Worm (Caenorhabditis elegans) whole organism, L3 larva: ENCODE results near the gene zhit-1.
A peak's percentile ranks its signal among the peaks of the same experiment; 100 is the strongest.

Source experiments
- aly-2 ChIP-seq: fragments of 150-350 bp; optimal IDR thresholded peaks from 2 replicates; lab custom pipeline; 2014; ENCODE audit warnings: missing biosample characterization, missing genetic modification characterization
- ama-1 ChIP-seq: fragments of 150-350 bp; optimal IDR thresholded peaks from 2 replicates; lab custom pipeline; 2018
- ceh-16 ChIP-seq: sonication (generic microtip); optimal IDR thresholded peaks from 2 replicates; lab custom pipeline; 2017; ENCODE audit warnings: missing biosample characterization, missing genetic modification characterization
- ceh-28 ChIP-seq: fragments of 150-350 bp; optimal IDR thresholded peaks from 2 replicates; lab custom pipeline; 2014; ENCODE audit warnings: missing biosample characterization, missing genetic modification reagents, missing genetic modification characterization
- ceh-82 ChIP-seq: fragments of 150-350 bp; optimal IDR thresholded peaks from 2 replicates; lab custom pipeline; 2014; ENCODE audit warnings: missing biosample characterization, missing genetic modification characterization
- ceh-9 ChIP-seq: sonication (generic microtip); optimal IDR thresholded peaks from 2 replicates; lab custom pipeline; 2018; ENCODE audit warnings: missing biosample characterization, missing genetic modification characterization
- daf-12 ChIP-seq: fragments of 150-350 bp; optimal IDR thresholded peaks from 2 replicates; lab custom pipeline; 2014; ENCODE audit warnings: missing biosample characterization, missing genetic modification reagents, missing genetic modification characterization
- egl-27 ChIP-seq: sonication (generic microtip); optimal IDR thresholded peaks from 4 replicates; lab custom pipeline; 2017; ENCODE audit warnings: missing biosample characterization, missing genetic modification reagents, missing genetic modification characterization
- egl-5 ChIP-seq: fragments of 150-350 bp; optimal IDR thresholded peaks from 2 replicates; lab custom pipeline; 2017; ENCODE audit warnings: missing biosample characterization, missing genetic modification reagents, missing genetic modification characterization, inconsistent platforms
- elt-2 ChIP-seq: sonication (generic microtip); optimal IDR thresholded peaks from 2 replicates; lab custom pipeline; 2016; ENCODE audit warnings: missing genetic modification reagents, mild to moderate bottlenecking, missing genetic modification characterization, missing compliant biosample characterization
- elt-3 ChIP-seq, 3 experiments: fragments of 150-350 bp in 1 of 3; sonication (generic microtip) in 2 of 3; optimal IDR thresholded peaks; 2 replicates in 2 of 3; 4 replicates in 1 of 3; lab custom pipeline; 2014 to 2017; ENCODE audit warnings: missing biosample characterization in 3 of 3, missing genetic modification characterization in 3 of 3
- fkh-10 ChIP-seq: sonication (generic microtip); optimal IDR thresholded peaks from 2 replicates; lab custom pipeline; 2017; ENCODE audit warnings: missing biosample characterization, missing genetic modification reagents, missing genetic modification characterization
- fkh-2 ChIP-seq: fragments of 150-350 bp; optimal IDR thresholded peaks from 2 replicates; lab custom pipeline; 2014; ENCODE audit warnings: missing biosample characterization, missing genetic modification reagents, missing genetic modification characterization
- fos-1 ChIP-seq: fragments of 150-350 bp; optimal IDR thresholded peaks from 2 replicates; lab custom pipeline; 2014; ENCODE audit warnings: missing biosample characterization, missing genetic modification characterization
- hmg-11 ChIP-seq: sonication (generic microtip); optimal IDR thresholded peaks from 2 replicates; lab custom pipeline; 2016; ENCODE audit warnings: missing genetic modification characterization, missing compliant biosample characterization
- jun-1 ChIP-seq: fragments of 150-350 bp; optimal IDR thresholded peaks from 2 replicates; lab custom pipeline; 2014; ENCODE audit warnings: missing biosample characterization, missing genetic modification reagents, missing genetic modification characterization
- lin-15B ChIP-seq: fragments of 150-350 bp; optimal IDR thresholded peaks from 2 replicates; lab custom pipeline; 2014; ENCODE audit warnings: missing biosample characterization, missing genetic modification characterization
- mdl-1 ChIP-seq: fragments of 150-350 bp; optimal IDR thresholded peaks from 2 replicates; lab custom pipeline; 2014; ENCODE audit warnings: missing biosample characterization, missing genetic modification characterization
- mml-1 ChIP-seq: fragments of 150-350 bp; sonication (generic microtip); optimal IDR thresholded peaks from 3 replicates; lab custom pipeline; 2014; ENCODE audit warnings: missing biosample characterization, missing genetic modification characterization
- nfya-1 ChIP-seq: sonication (generic microtip); optimal IDR thresholded peaks from 2 replicates; lab custom pipeline; 2017; ENCODE audit warnings: missing genetic modification characterization, mild to moderate bottlenecking, missing compliant biosample characterization, antibody characterized with exemption, moderate library complexity; ENCODE audit not compliant: insufficient read depth
- nhr-11 ChIP-seq: fragments of 150-350 bp; optimal IDR thresholded peaks from 2 replicates; lab custom pipeline; 2014; ENCODE audit warnings: missing biosample characterization, missing genetic modification characterization
- nhr-12 ChIP-seq: fragments of 150-350 bp; optimal IDR thresholded peaks from 2 replicates; lab custom pipeline; 2014; ENCODE audit warnings: missing biosample characterization, missing genetic modification characterization
- nhr-237 ChIP-seq: fragments of 150-350 bp; optimal IDR thresholded peaks from 2 replicates; lab custom pipeline; 2014; ENCODE audit warnings: missing biosample characterization, missing genetic modification characterization
- nhr-28 ChIP-seq: fragments of 150-350 bp; optimal IDR thresholded peaks from 2 replicates; lab custom pipeline; 2014; ENCODE audit warnings: missing biosample characterization, missing genetic modification characterization
- nhr-43 ChIP-seq: sonication (generic microtip); optimal IDR thresholded peaks from 2 replicates; lab custom pipeline; 2016; ENCODE audit warnings: mild to moderate bottlenecking, missing genetic modification characterization, missing compliant biosample characterization; ENCODE audit not compliant: poor library complexity, severe bottlenecking
- nhr-67 ChIP-seq: fragments of 150-350 bp; optimal IDR thresholded peaks from 2 replicates; lab custom pipeline; 2014; ENCODE audit warnings: missing biosample characterization, missing genetic modification characterization
- nhr-76 ChIP-seq: fragments of 150-350 bp; sonication (generic microtip); optimal IDR thresholded peaks from 5 replicates; lab custom pipeline; 2014; ENCODE audit warnings: missing biosample characterization, missing genetic modification characterization
- nhr-77 ChIP-seq: fragments of 150-350 bp; optimal IDR thresholded peaks from 2 replicates; lab custom pipeline; 2014; ENCODE audit warnings: missing biosample characterization, missing genetic modification characterization
- pha-4 ChIP-seq: fragments of 150-350 bp; optimal IDR thresholded peaks from 2 replicates; lab custom pipeline; 2014; ENCODE audit warnings: missing biosample characterization, missing genetic modification reagents, missing genetic modification characterization
- pqm-1 ChIP-seq: fragments of 150-350 bp; optimal IDR thresholded peaks from 2 replicates; lab custom pipeline; 2017; ENCODE audit warnings: missing biosample characterization, missing genetic modification characterization, inconsistent platforms
- sea-2 ChIP-seq: fragments of 150-350 bp; sonication (generic microtip); optimal IDR thresholded peaks from 4 replicates; lab custom pipeline; 2014; ENCODE audit warnings: missing biosample characterization, missing genetic modification reagents, missing genetic modification characterization
- skn-1 ChIP-seq: fragments of 150-350 bp; optimal IDR thresholded peaks from 2 replicates; lab custom pipeline; 2014; ENCODE audit warnings: missing biosample characterization, missing genetic modification characterization
- snpc-4 ChIP-seq: fragments of 150-350 bp; optimal IDR thresholded peaks from 2 replicates; lab custom pipeline; 2014; ENCODE audit warnings: missing biosample characterization, missing genetic modification characterization
- tbx-2 ChIP-seq: sonication (generic microtip); optimal IDR thresholded peaks from 2 replicates; lab custom pipeline; 2016; ENCODE audit warnings: mild to moderate bottlenecking, missing genetic modification characterization, missing compliant biosample characterization
- unc-39 ChIP-seq: sonication (generic microtip); optimal IDR thresholded peaks from 4 replicates; lab custom pipeline; 2017; ENCODE audit warnings: missing biosample characterization, missing genetic modification characterization
- unc-62 ChIP-seq: fragments of 150-350 bp; sonication (generic microtip); optimal IDR thresholded peaks from 4 replicates; lab custom pipeline; 2014; ENCODE audit warnings: missing biosample characterization, missing genetic modification reagents, missing genetic modification characterization
- ztf-11 ChIP-seq: fragments of 150-350 bp; optimal IDR thresholded peaks from 2 replicates; lab custom pipeline; 2014; ENCODE audit warnings: missing biosample characterization, missing genetic modification characterization
- ztf-4 ChIP-seq: fragments of 150-350 bp; optimal IDR thresholded peaks from 2 replicates; lab custom pipeline; 2014; ENCODE audit warnings: missing biosample characterization, missing genetic modification characterization

zhit-1 gene

DNA sequence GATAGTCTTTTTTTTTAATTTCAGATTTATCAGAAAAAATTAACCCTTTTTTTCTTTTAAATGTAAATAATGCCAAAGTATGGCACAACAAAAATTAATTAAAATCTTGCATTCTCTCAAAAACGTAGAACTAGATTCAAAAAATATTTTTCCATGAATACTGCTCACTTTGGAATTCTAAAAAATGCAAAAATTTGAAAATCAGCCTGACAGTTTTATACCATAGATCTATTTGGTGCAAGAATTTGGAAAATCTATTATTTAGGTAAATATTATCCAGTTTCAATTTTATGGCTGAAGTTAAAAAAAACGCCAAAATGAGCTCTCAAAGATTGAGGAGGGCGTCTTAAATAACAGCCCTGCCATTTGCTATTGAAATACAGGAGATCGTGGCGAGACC lies 16.7 kb downstream of the zhit-1 start:
- TF ChIP-seq ztf-11 (no peak), nhr-76 (tag; lab: Kevin White, UChicago) (no peak), egl-5 (no peak), egl-27 (tag; lab: Kevin White, UChicago) (no peak), nhr-237 (no peak), sea-2 (GFP tag; lab: Kevin White, UChicago) (no peak), ama-1 (lab: Kevin White, UChicago) (no peak), hmg-11 (tag; lab: Kevin White, UChicago) (no peak), nhr-43 (tag; lab: Kevin White, UChicago) (no peak), ceh-82 (tag; lab: Kevin White, UChicago) (no peak), mdl-1 (tag; lab: Kevin White, UChicago) (no peak)

DNA sequence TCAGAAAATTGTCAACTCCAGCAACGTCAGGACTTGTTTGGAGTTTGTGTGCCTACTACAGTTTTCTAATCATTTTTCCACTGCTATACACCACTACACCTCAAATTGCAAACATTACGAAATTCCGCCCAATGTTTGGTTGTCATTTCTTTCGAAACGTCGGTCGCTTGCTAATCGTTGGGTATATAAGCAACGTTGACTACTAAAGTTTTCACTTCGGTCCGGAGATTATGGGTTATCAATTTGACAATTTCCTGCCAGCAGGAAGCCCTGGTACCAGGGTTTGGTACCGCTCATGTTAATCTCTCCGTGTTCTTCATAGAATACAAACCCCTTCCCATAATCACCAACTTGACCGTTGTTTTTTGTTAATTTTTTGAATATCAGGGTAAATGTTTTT lies 20.3 kb downstream of the zhit-1 start:
- TF ChIP-seq jun-1 (peak; percentile 59), nhr-237 (no peak), skn-1 (tag; lab: Kevin White, UChicago) (peak; percentile 68), pha-4 (peak; percentile 65), mml-1 (tag; lab: Kevin White, UChicago) (no peak), nhr-76 (tag; lab: Kevin White, UChicago) (no peak), nhr-77 (tag; lab: Kevin White, UChicago) (peak; percentile 16), nfya-1 (tag; lab: Kevin White, UChicago) (peak; percentile 11), ztf-11 (no peak), lin-15B (tag; lab: Kevin White, UChicago) (no peak), elt-3 (tag; optimal IDR thresholded peaks at IDR 0.05; lab: Kevin White, UChicago) (no peak), snpc-4 (tag; lab: Kevin White, UChicago) (peak; percentile 98), nhr-28 (tag; lab: Kevin White, UChicago) (no peak), hmg-11 (tag; lab: Kevin White, UChicago) (peak; percentile 42), ceh-82 (tag; lab: Kevin White, UChicago) (peak; percentile 2), ceh-9 (no peak), pqm-1 (tag; lab: Kevin White, UChicago) (peak; percentile 53), unc-39 (tag; lab: Kevin White, UChicago) (no peak), nhr-12 (tag; lab: Kevin White, UChicago) (no peak), ceh-28 (tag; lab: Kevin White, UChicago) (no peak), daf-12 (no peak), nhr-43 (tag; lab: Kevin White, UChicago) (peak; percentile 29), elt-2 (tag; lab: Kevin White, UChicago) (peak; percentile 76), ceh-16 (no peak), aly-2 (tag; lab: Kevin White, UChicago) (no peak), ama-1 (lab: Kevin White, UChicago) (peak; percentile 30), egl-5 (no peak), nhr-11 (tag; lab: Kevin White, UChicago) (no peak), fkh-2 (no peak), ztf-4 (tag; lab: Kevin White, UChicago) (no peak), unc-62 (GFP tag; lab: Kevin White, UChicago) (no peak), mdl-1 (tag; lab: Kevin White, UChicago) (no peak), nhr-67 (no peak)

DNA sequence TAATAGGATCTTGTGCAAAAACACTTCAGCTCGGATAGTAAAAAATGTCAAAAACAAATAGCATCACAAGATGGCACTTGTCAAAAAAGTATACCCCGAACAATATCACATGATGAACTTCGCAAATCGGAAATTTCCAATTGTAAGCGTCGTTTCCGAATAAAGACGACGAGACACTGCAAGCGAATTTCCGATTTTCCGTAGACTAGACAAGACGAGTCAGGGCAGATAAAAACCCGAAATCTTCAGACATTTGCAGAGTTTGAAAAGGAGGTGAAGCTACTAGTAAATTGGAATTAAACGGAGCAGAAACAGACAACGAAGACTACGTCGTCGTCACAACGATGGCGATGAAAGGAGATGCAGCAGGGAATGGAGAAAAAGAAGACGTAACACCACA lies 24.7 kb downstream of the zhit-1 start:
- TF ChIP-seq fkh-10 (GFP tag; lab: Kevin White, UChicago) (peak; percentile 53), nhr-77 (tag; lab: Kevin White, UChicago) (no peak)
- TF ChIP-seq, all 47 proteins: peak for 1

DNA sequence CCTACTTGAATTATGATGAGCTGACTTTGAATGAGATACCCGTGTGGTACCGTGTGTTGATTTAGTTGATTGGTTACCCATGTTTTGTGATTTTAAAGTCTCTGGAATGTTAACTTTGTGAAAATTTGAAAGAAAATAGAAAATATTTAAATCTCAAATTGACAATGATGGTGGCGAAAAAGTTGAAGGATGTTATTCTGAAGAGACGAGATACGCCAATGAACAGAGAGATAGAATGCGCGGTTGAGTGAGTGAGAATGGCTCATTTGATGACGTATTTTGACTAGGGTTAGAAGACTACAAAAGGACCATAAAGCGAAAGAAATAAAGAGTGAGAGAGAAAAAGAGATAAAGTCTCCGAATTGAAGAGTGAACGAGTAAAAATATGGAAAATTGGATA lies 25.9 kb downstream of the zhit-1 start, which contains the start of gene glb-6:
glb-6 (minus strand) TSS at position 101 of the 400 bp plus-strand sequence.
- no peak for TF ChIP-seq aly-2 (tag; lab: Kevin White, UChicago)
- TF ChIP-seq snpc-4 (tag; lab: Kevin White, UChicago): no peak
- no peak for TF ChIP-seq fos-1 (tag; lab: Kevin White, UChicago)
- no peak for TF ChIP-seq nhr-12 (tag; lab: Kevin White, UChicago)
- TF ChIP-seq ceh-16: no peak
- TF ChIP-seq unc-39 (tag; lab: Kevin White, UChicago): no peak
- no peak for TF ChIP-seq nhr-237
- TF ChIP-seq tbx-2: no peak
- TF ChIP-seq sea-2 (GFP tag; lab: Kevin White, UChicago): no peak
